Worm (Caenorhabditis elegans) whole organism, young adult: ENCODE measurements around the gene sto-3.

Experiments used
- F57A8.1 ChIP-seq: fragments of 200-800 bp; sonication (Bioruptor generic); optimal IDR thresholded peaks from 2 replicates; lab custom pipeline; 2018; ENCODE audit warnings: mild to moderate bottlenecking, missing genetic modification characterization, moderate library complexity, missing compliant biosample characterization
- F57C9.4 ChIP-seq: sonication (generic microtip); optimal IDR thresholded peaks from 2 replicates; lab custom pipeline; 2017; ENCODE audit warnings: mild to moderate bottlenecking, missing genetic modification characterization, missing compliant biosample characterization
- ccch-3 ChIP-seq: fragments of 200-800 bp; sonication (Bioruptor generic); optimal IDR thresholded peaks from 2 replicates; lab custom pipeline; 2018; ENCODE audit warnings: mild to moderate bottlenecking, missing genetic modification characterization, missing compliant biosample characterization
- hmg-20 ChIP-seq: fragments of 200-800 bp; sonication (Bioruptor generic); IDR thresholded peaks from 2 replicates; pipeline ENCODE4 v1.3.6; 2022; ENCODE audit warnings: missing genetic modification reagents, missing genetic modification characterization, missing compliant biosample characterization
- hsf-1 ChIP-seq: fragments of 200-800 bp; sonication (Bioruptor generic); IDR thresholded peaks from 2 replicates; pipeline ENCODE4 v1.3.6; 2022; ENCODE audit warnings: missing genetic modification reagents, missing genetic modification characterization, missing compliant biosample characterization
- let-607 ChIP-seq, 2 experiments: fragments of 200-800 bp in 1 of 2; sonication (Bioruptor generic) in 1 of 2; sonication (generic microtip) in 1 of 2; optimal IDR thresholded peaks; 2 replicates each; lab custom pipeline; 2016 to 2018; ENCODE audit warnings: mild to moderate bottlenecking in 2 of 2, missing compliant biosample characterization in 2 of 2, missing genetic modification characterization in 2 of 2, moderate library complexity in 2 of 2, missing genotype in 1 of 2
- nhr-179 ChIP-seq: sonication (generic microtip); optimal IDR thresholded peaks from 2 replicates; lab custom pipeline; 2016; ENCODE audit warnings: mild to moderate bottlenecking, missing genetic modification characterization, missing compliant biosample characterization

ce11 chrX:11641562-11641961, 19.7 kb upstream of the sto-3 start:
- TF ChIP-seq let-607 (tag; optimal IDR thresholded peaks at IDR 0.05; lab: Kevin White, UChicago): no peak
- TF ChIP-seq hmg-20 (GFP tag; lab: Robert Waterston, UW): no peak
- no peak for TF ChIP-seq nhr-179
- TF ChIP-seq F57C9.4 (tag; lab: Kevin White, UChicago): no peak
- no peak for TF ChIP-seq ccch-3 (GFP tag; lab: Kevin White, UChicago)
- TF ChIP-seq F57A8.1 (GFP tag; lab: Kevin White, UChicago): no peak
- no peak for TF ChIP-seq hsf-1 (GFP tag; lab: Robert Waterston, UW)
